Fruit fly (Drosophila melanogaster): Measurements from ENCODE around the gene CG3386.

CG3386 gene

dm6 chr3L:724518-725341 is 42.5 kb upstream of the CG3386 start (continued):
- TF ChIP-seq nerfin-1 (tag; optimal IDR thresholded peaks at IDR 0.05) (peak; percentile 88), H15 (GFP tag; IDR thresholded peaks at IDR 0.05) (peak; percentile 90), CG17361 (GFP tag; IDR thresholded peaks at IDR 0.05) (peak; percentile 94), Jarid2 (GFP tag; optimal IDR thresholded peaks at IDR 0.05) (peak; percentile 76), Bdp1 (GFP tag; optimal IDR thresholded peaks at IDR 0.05) (peak; percentile 91), Adf1 (GFP tag; IDR thresholded peaks at IDR 0.05) (no peak), nmo (GFP tag; optimal IDR thresholded peaks at IDR 0.05) (peak; percentile 95), CG6791 (GFP tag; IDR thresholded peaks at IDR 0.05; ENCODE audit: partially characterized antibody) (0 out of 3 replicates have a peak, but pooled peaks have one; percentile 50), z (GFP tag; IDR thresholded peaks at IDR 0.05) (peak; percentile 71), CG3163 (GFP tag; optimal IDR thresholded peaks at IDR 0.05) (peak; percentile 74), eve (GFP tag; optimal IDR thresholded peaks at IDR 0.05) (peak in 1 of 2 experiments; percentile 96), Doc2 (GFP tag; IDR thresholded peaks at IDR 0.05) (peak; percentile 52; the same call in 1 of the 2 replicates), ERR (GFP tag; optimal IDR thresholded peaks at IDR 0.05) (peak; percentile 75), Nf-YA (GFP tag; IDR thresholded peaks at IDR 0.05) (peak; percentile 89), oc (tag; optimal IDR thresholded peaks at IDR 0.05) (peak; percentile 88), zf30C (GFP tag; optimal IDR thresholded peaks at IDR 0.05) (no peak), pita (GFP tag; optimal IDR thresholded peaks at IDR 0.05) (no peak), fu2 (GFP tag; optimal IDR thresholded peaks at IDR 0.05) (peak; percentile 50), CG3065 (GFP tag; optimal IDR thresholded peaks at IDR 0.05) (peak; percentile 86), CG42726 (GFP tag; IDR thresholded peaks at IDR 0.05; ENCODE audit: partially characterized antibody) (no peak), hbn (GFP tag; IDR thresholded peaks at IDR 0.05; ENCODE audit: partially characterized antibody) (no peak), HLH3B (GFP tag; IDR thresholded peaks at IDR 0.05) (peak; percentile 91), CG10209 (GFP tag; optimal IDR thresholded peaks at IDR 0.05) (peak; percentile 93), CG6689 (GFP tag; IDR thresholded peaks at IDR 0.05) (peak; percentile 95), CG12942 (GFP tag; optimal IDR thresholded peaks at IDR 0.05) (peak; percentile 82), sr (GFP tag; IDR thresholded peaks at IDR 0.05) (peak; percentile 79), dan (GFP tag; IDR thresholded peaks at IDR 0.05) (peak; percentile 96), CG3281 (GFP tag; optimal IDR thresholded peaks at IDR 0.05) (peak; percentile 64), CG7745 (tag; optimal IDR thresholded peaks at IDR 0.05) (peak; percentile 82), CG17912 (GFP tag; optimal IDR thresholded peaks at IDR 0.05) (peak; percentile 46), CG9437 (GFP tag; optimal IDR thresholded peaks at IDR 0.05) (peak; percentile 80), dm (GFP tag; optimal IDR thresholded peaks at IDR 0.05) (peak; percentile 90), CG4820 (GFP tag; optimal IDR thresholded peaks at IDR 0.05) (peak; percentile 96), CG11696 (GFP tag; IDR thresholded peaks at IDR 0.05) (peak; percentile 88), CG14050 (GFP tag; IDR thresholded peaks at IDR 0.05) (peak; percentile 87), CG1832 (GFP tag; optimal IDR thresholded peaks at IDR 0.05) (no peak), bbx (GFP tag; IDR thresholded peaks at IDR 0.05; ENCODE audit: partially characterized antibody) (no peak), CG9609 (GFP tag; optimal IDR thresholded peaks at IDR 0.05) (peak; percentile 87), twi (tag; optimal IDR thresholded peaks at IDR 0.05) (peak; percentile 92), CG34422 (GFP tag; IDR thresholded peaks at IDR 0.05) (peak; percentile 94), Dad (GFP tag; optimal IDR thresholded peaks at IDR 0.05) (peak; percentile 95), CG3847 (GFP tag; IDR thresholded peaks at IDR 0.05) (peak; percentile 70), hkb (optimal IDR thresholded peaks at IDR 0.05) (no peak), hkb (GFP tag; IDR thresholded peaks at IDR 0.05) (peak; percentile 95), wdn (GFP tag; IDR thresholded peaks at IDR 0.05) (peak; percentile 69; the same call in 1 of the 2 replicates), Fer2 (tag; optimal IDR thresholded peaks at IDR 0.05) (peak; percentile 2), Hmr (GFP tag; optimal IDR thresholded peaks at IDR 0.05) (peak; percentile 76), CG34376 (GFP tag; optimal IDR thresholded peaks at IDR 0.05) (no peak), Usf (GFP tag; optimal IDR thresholded peaks at IDR 0.05) (peak; percentile 79), Hsf (GFP tag; optimal IDR thresholded peaks at IDR 0.05) (peak; percentile 94)
